Fruit fly (Drosophila melanogaster): Measurements from ENCODE around the gene CG13050.

CG13050 gene

dm6 chr3L:16309972-16310371 is 30.9 kb upstream of the CG13050 start (continued):
- TF ChIP-seq NK7.1 (GFP tag; optimal IDR thresholded peaks at IDR 0.05) (no peak), Sox100B (GFP tag; optimal IDR thresholded peaks at IDR 0.05) (no peak), Hr39 (optimal IDR thresholded peaks at IDR 0.05) (no peak), zfh2 (GFP tag; optimal IDR thresholded peaks at IDR 0.05) (peak; percentile 76), aop (GFP tag; IDR thresholded peaks at IDR 0.05) (no peak), tx (GFP tag; optimal IDR thresholded peaks at IDR 0.05) (no peak), gcm2 (GFP tag; optimal IDR thresholded peaks at IDR 0.05) (no peak), lmd (GFP tag; IDR thresholded peaks at IDR 0.05) (peak; percentile 39; the same call in 1 of the 2 replicates), Lpt (GFP tag; optimal IDR thresholded peaks at IDR 0.05) (no peak), CG2116 (GFP tag; optimal IDR thresholded peaks at IDR 0.05) (no peak), CG7372 (GFP tag; IDR thresholded peaks at IDR 0.05) (0 out of 2 replicates have a peak, but pooled peaks have one; percentile 11), CG13424 (tag; optimal IDR thresholded peaks at IDR 0.05) (no peak), exex (tag; optimal IDR thresholded peaks at IDR 0.05) (no peak), Jarid2 (GFP tag; optimal IDR thresholded peaks at IDR 0.05) (no peak), CG8388 (GFP tag; optimal IDR thresholded peaks at IDR 0.05) (no peak), Meics (GFP tag; optimal IDR thresholded peaks at IDR 0.05) (peak; percentile 30), ERR (GFP tag; optimal IDR thresholded peaks at IDR 0.05) (no peak), btn (GFP tag; optimal IDR thresholded peaks at IDR 0.05) (no peak), Neu2 (GFP tag; optimal IDR thresholded peaks at IDR 0.05; ENCODE audit: borderline replicate concordance) (no peak), dysf (GFP tag; IDR thresholded peaks at IDR 0.05) (0 out of 3 replicates have a peak, but pooled peaks have one; percentile 14), CG15514 (GFP tag; optimal IDR thresholded peaks at IDR 0.05) (peak; percentile 23), repo (GFP tag; optimal IDR thresholded peaks at IDR 0.05) (no peak), gsb (GFP tag; IDR thresholded peaks at IDR 0.05) (no peak), CG7987 (GFP tag; optimal IDR thresholded peaks at IDR 0.05) (no peak), CG10959 (GFP tag; IDR thresholded peaks at IDR 0.05) (no peak), CG33557 (GFP tag; optimal IDR thresholded peaks at IDR 0.05) (no peak), run (tag; optimal IDR thresholded peaks at IDR 0.05) (no peak), p53 (GFP tag; optimal IDR thresholded peaks at IDR 0.05) (no peak), CG34422 (GFP tag; IDR thresholded peaks at IDR 0.05) (no peak), Poxn (GFP tag; IDR thresholded peaks at IDR 0.05) (no peak), rib (GFP tag; IDR thresholded peaks at IDR 0.05) (no peak), CG11723 (GFP tag; optimal IDR thresholded peaks at IDR 0.05) (no peak), CG8089 (GFP tag; optimal IDR thresholded peaks at IDR 0.05) (no peak), knrl (GFP tag; IDR thresholded peaks at IDR 0.05; ENCODE audit: partially characterized antibody) (no peak), CG12071 (GFP tag; optimal IDR thresholded peaks at IDR 0.05) (no peak), maf-S (GFP tag; optimal IDR thresholded peaks at IDR 0.05) (no peak), unc-4 (GFP tag; IDR thresholded peaks at IDR 0.05; ENCODE audit: partially characterized antibody) (no peak), NFAT (GFP tag; IDR thresholded peaks at IDR 0.05) (no peak), insv (GFP tag; optimal IDR thresholded peaks at IDR 0.05) (no peak), CG6854 (GFP tag; optimal IDR thresholded peaks at IDR 0.05) (no peak), Elba2 (GFP tag; optimal IDR thresholded peaks at IDR 0.05) (no peak), D19B (GFP tag; optimal IDR thresholded peaks at IDR 0.05) (no peak), CG3281 (GFP tag; optimal IDR thresholded peaks at IDR 0.05) (peak; percentile 27), Dfd (GFP tag; optimal IDR thresholded peaks at IDR 0.05) (no peak), CG2678 (tag; optimal IDR thresholded peaks at IDR 0.05) (no peak), nau (GFP tag; optimal IDR thresholded peaks at IDR 0.05) (no peak), her (GFP tag; optimal IDR thresholded peaks at IDR 0.05) (peak; percentile 40), gem (tag; optimal IDR thresholded peaks at IDR 0.05) (peak; percentile 35), Antp (GFP tag; optimal IDR thresholded peaks at IDR 0.05) (peak; percentile 5), lov (optimal IDR thresholded peaks at IDR 0.05) (no peak), lov (GFP tag; IDR thresholded peaks at IDR 0.05) (no peak), CHES-1-like (GFP tag; optimal IDR thresholded peaks at IDR 0.05) (no peak), CG12942 (GFP tag; optimal IDR thresholded peaks at IDR 0.05) (no peak)

All from whole organism, embryonic.